Fruit fly (Drosophila melanogaster) whole organism, embryonic: ENCODE measurements around the gene CG17959.

Source experiments
- CG10321 ChIP-seq: fragments of 200-800 bp; sonication (Bioruptor generic); IDR thresholded peaks from 2 replicates; pipeline ENCODE4 v1.3.6; 2022; ENCODE audit warnings: missing biosample characterization, missing genetic modification characterization
- CG11085 ChIP-seq: fragments of 200-800 bp; sonication (Bioruptor generic); IDR thresholded peaks from 2 replicates; pipeline ENCODE4 v1.3.6; 2022; ENCODE audit warnings: missing biosample characterization, missing genetic modification characterization
- Lhr ChIP-seq: fragments of 200-800 bp; sonication (Bioruptor generic); optimal IDR thresholded peaks from 3 replicates; lab custom pipeline; 2017; ENCODE audit warnings: mild to moderate bottlenecking, missing biosample characterization, missing genetic modification reagents, missing genetic modification characterization
- Myb ChIP-seq: fragments of 200-800 bp; sonication (Bioruptor generic); optimal IDR thresholded peaks from 2 replicates; lab custom pipeline; 2016; ENCODE audit warnings: missing biosample characterization, missing genetic modification characterization
- NC2β ChIP-seq: fragments of 200-800 bp; sonication (Bioruptor generic); optimal IDR thresholded peaks from 2 replicates; lab custom pipeline; 2016; ENCODE audit warnings: missing biosample characterization, missing genetic modification characterization
- Sox102F ChIP-seq: fragments of 200-800 bp; sonication (Bioruptor generic); optimal IDR thresholded peaks from 2 replicates; lab custom pipeline; 2018; ENCODE audit warnings: missing biosample characterization, mild to moderate bottlenecking, missing genetic modification characterization, moderate library complexity
- az2 ChIP-seq: fragments of 200-800 bp; sonication (Bioruptor generic); optimal IDR thresholded peaks from 3 replicates; lab custom pipeline; 2016; ENCODE audit warnings: missing biosample characterization, missing genetic modification characterization

dm6 chrX:2980290-2980689 is 33.4 kb downstream of the CG17959 start:
- no peak for TF ChIP-seq Sox102F
- no peak for TF ChIP-seq CG10321 (GFP tag; lab: Robert Waterston, UW)
- TF ChIP-seq CG11085 (GFP tag; lab: Robert Waterston, UW): no peak
- TF ChIP-seq Lhr (GFP tag; lab: Kevin White, UChicago): no peak
- no peak for TF ChIP-seq az2 (GFP tag; lab: Kevin White, UChicago)
- TF ChIP-seq NC2β (GFP tag; lab: Kevin White, UChicago): no peak
- TF ChIP-seq Myb (GFP tag; lab: Kevin White, UChicago): no peak
